Worm (Caenorhabditis elegans): Measurements from ENCODE around the gene coq-5.

- TF ChIP-seq nhr-12 (tag; optimal IDR thresholded peaks at IDR 0.05) (no peak), nhr-11 (tag; optimal IDR thresholded peaks at IDR 0.05) (no peak), nhr-237 (tag; optimal IDR thresholded peaks at IDR 0.05) (no peak), fkh-8 (tag; optimal IDR thresholded peaks at IDR 0.05) (no peak), snpc-4 (tag; optimal IDR thresholded peaks at IDR 0.05) (no peak), hlh-4 (tag; optimal IDR thresholded peaks at IDR 0.05) (no peak), tbx-2 (tag; optimal IDR thresholded peaks at IDR 0.05) (no peak)
Measured at ce11 chrIII:7855468-7855867, 2.8 kb downstream of the coq-5 start.

Data from whole organism, L1 larva.